Fruit fly (Drosophila melanogaster) whole organism, wandering third instar larva: Measurements from ENCODE around the gene Smu1.

Source experiments
- Abd-B ChIP-seq: fragments of >200 bp; optimal IDR thresholded peaks from 2 replicates; lab custom pipeline; 2017; ENCODE audit warnings: missing biosample characterization, missing genetic modification characterization
- CG32264 ChIP-seq: fragments of 200-800 bp; sonication (Bioruptor generic); optimal IDR thresholded peaks from 2 replicates; lab custom pipeline; 2016; ENCODE audit warnings: missing biosample characterization, missing genetic modification characterization
- CG9705 ChIP-seq: fragments of 200-800 bp; sonication (Bioruptor generic); optimal IDR thresholded peaks from 2 replicates; lab custom pipeline; 2018; ENCODE audit warnings: missing biosample characterization, mild to moderate bottlenecking, missing genetic modification characterization
- Dfd ChIP-seq: fragments of >200 bp; optimal IDR thresholded peaks from 2 replicates; lab custom pipeline; 2017; ENCODE audit warnings: missing biosample characterization, missing genetic modification characterization
- Dif ChIP-seq: fragments of 200-275, 200-300 bp; sonication (Bioruptor generic); optimal IDR thresholded peaks from 2 replicates; lab custom pipeline; 2018; ENCODE audit warnings: missing biosample characterization, missing genetic modification characterization; ENCODE audit not compliant: partially characterized antibody
- GATAd ChIP-seq: sonication (Bioruptor generic); optimal IDR thresholded peaks from 2 replicates; lab custom pipeline; 2016; ENCODE audit warnings: missing biosample characterization, missing genetic modification characterization
- HLH106 ChIP-seq: fragments of 200-800 bp; optimal IDR thresholded peaks from 3 replicates; lab custom pipeline; 2019; ENCODE audit warnings: missing biosample characterization, mild to moderate bottlenecking, missing genetic modification characterization, moderate library complexity
- Hnf4 ChIP-seq: fragments of 200-800 bp; sonication (Bioruptor generic); optimal IDR thresholded peaks from 2 replicates; lab custom pipeline; 2016; ENCODE audit warnings: missing biosample characterization, mild to moderate bottlenecking, missing genetic modification characterization
- Hr78 ChIP-seq: fragments of >200 bp; optimal IDR thresholded peaks from 2 replicates; lab custom pipeline; 2017; ENCODE audit warnings: missing biosample characterization, missing genetic modification characterization
- Hr83 ChIP-seq: fragments of 200-300 bp; sonication (Bioruptor generic); optimal IDR thresholded peaks from 2 replicates; lab custom pipeline; 2016; ENCODE audit warnings: missing biosample characterization, mild to moderate bottlenecking, missing genetic modification characterization, moderate library complexity; ENCODE audit not compliant: poor library complexity, severe bottlenecking
- Jra ChIP-seq: sonication (Bioruptor generic); optimal IDR thresholded peaks from 2 replicates; lab custom pipeline; 2016; ENCODE audit warnings: missing biosample characterization, missing genetic modification characterization
- Mio ChIP-seq: sonication (Bioruptor generic); optimal IDR thresholded peaks from 2 replicates; lab custom pipeline; 2016; ENCODE audit warnings: missing biosample characterization, missing genetic modification characterization
- Myc ChIP-seq: fragments of >200 bp; optimal IDR thresholded peaks from 2 replicates; lab custom pipeline; 2017
- N ChIP-seq: fragments of >200 bp; optimal IDR thresholded peaks from 2 replicates; lab custom pipeline; 2018; ENCODE audit warnings: missing biosample characterization, missing external identifiers, missing genetic modification characterization
- OdsH ChIP-seq: fragments of 200-800 bp; sonication (Bioruptor generic); optimal IDR thresholded peaks from 2 replicates; lab custom pipeline; 2016; ENCODE audit warnings: missing biosample characterization, mild to moderate bottlenecking, missing genetic modification characterization
- Rel ChIP-seq, 2 experiments: fragments of 200-800 bp; sonication (Bioruptor generic) in 1 of 2; optimal IDR thresholded peaks; 2 replicates in 1 of 2; 3 replicates in 1 of 2; lab custom pipeline; 2016 to 2019; ENCODE audit warnings: mild to moderate bottlenecking in 2 of 2, missing biosample characterization in 2 of 2, missing genetic modification characterization in 2 of 2, moderate library complexity in 1 of 2
- Vsx2 ChIP-seq: fragments of 200-300, 225-300 bp; sonication (Bioruptor generic); optimal IDR thresholded peaks from 2 replicates; lab custom pipeline; 2018; ENCODE audit warnings: missing biosample characterization, missing genetic modification characterization; ENCODE audit not compliant: partially characterized antibody
- brk ChIP-seq: fragments of 200-800 bp; sonication (Bioruptor generic); optimal IDR thresholded peaks from 2 replicates; lab custom pipeline; 2016; ENCODE audit warnings: missing biosample characterization, mild to moderate bottlenecking, missing genetic modification characterization
- dl ChIP-seq, 2 experiments: fragments of 175-275, 200-275 bp in 1 of 2; fragments of 200-275 bp in 1 of 2; sonication (Bioruptor generic); optimal IDR thresholded peaks; lab custom pipeline; 2018; ENCODE audit warnings: mild to moderate bottlenecking in 2 of 2, missing biosample characterization in 2 of 2, missing genetic modification characterization in 2 of 2, moderate library complexity in 2 of 2; ENCODE audit not compliant: partially characterized antibody in 2 of 2, insufficient read depth in 1 of 2
- dmrt93B ChIP-seq: fragments of 200-800 bp; sonication (Bioruptor generic); optimal IDR thresholded peaks from 2 replicates; lab custom pipeline; 2018; ENCODE audit warnings: missing biosample characterization, mild to moderate bottlenecking, missing genetic modification characterization
- dsf ChIP-seq: sonication (Bioruptor generic); optimal IDR thresholded peaks from 2 replicates; lab custom pipeline; 2016; ENCODE audit warnings: missing biosample characterization, missing genetic modification characterization, borderline replicate concordance
- ey ChIP-seq: fragments of 200-800 bp; sonication (Bioruptor generic); optimal IDR thresholded peaks from 2 replicates; lab custom pipeline; 2016; ENCODE audit warnings: missing biosample characterization, missing genetic modification characterization
- foxo ChIP-seq, 2 experiments: fragments of 200-800 bp; sonication (Bioruptor generic); optimal IDR thresholded peaks; 2 replicates in 1 of 2; 3 replicates in 1 of 2; lab custom pipeline; 2016 to 2017; ENCODE audit warnings: missing biosample characterization in 2 of 2, missing genetic modification characterization in 2 of 2
- fru ChIP-seq: fragments of 200-800 bp; sonication (Bioruptor generic); optimal IDR thresholded peaks from 3 replicates; lab custom pipeline; 2016; ENCODE audit warnings: missing biosample characterization, mild to moderate bottlenecking, missing genetic modification characterization
- h ChIP-seq: fragments of 200-800 bp; sonication (Bioruptor generic); optimal IDR thresholded peaks from 3 replicates; lab custom pipeline; 2016; ENCODE audit warnings: missing biosample characterization, mild to moderate bottlenecking, missing genetic modification characterization
- jim ChIP-seq: fragments of 175-275, 200-325 bp; sonication (Bioruptor generic); optimal IDR thresholded peaks from 2 replicates; lab custom pipeline; 2016; ENCODE audit warnings: missing biosample characterization, mild to moderate bottlenecking, missing genetic modification characterization
- lola ChIP-seq: fragments of >200 bp; optimal IDR thresholded peaks from 2 replicates; lab custom pipeline; 2017; ENCODE audit warnings: missing biosample characterization, missing genetic modification characterization
- pan ChIP-seq: fragments of >200 bp; optimal IDR thresholded peaks from 2 replicates; lab custom pipeline; 2017
- psq ChIP-seq: fragments of 200-800 bp; sonication (Bioruptor generic); optimal IDR thresholded peaks from 3 replicates; lab custom pipeline; 2017; ENCODE audit warnings: missing biosample characterization, mild to moderate bottlenecking, missing genetic modification characterization, moderate library complexity
- rgr ChIP-seq: fragments of 200-800 bp; sonication (Bioruptor generic); optimal IDR thresholded peaks from 3 replicates; lab custom pipeline; 2016; ENCODE audit warnings: missing biosample characterization, mild to moderate bottlenecking, missing genetic modification characterization
- sage ChIP-seq: fragments of 200-800 bp; sonication (Bioruptor generic); optimal IDR thresholded peaks from 2 replicates; lab custom pipeline; 2016; ENCODE audit warnings: missing biosample characterization, mild to moderate bottlenecking, missing genetic modification characterization
- sv ChIP-seq: fragments of 200-800 bp; sonication (Bioruptor generic); optimal IDR thresholded peaks from 3 replicates; lab custom pipeline; 2016; ENCODE audit warnings: missing biosample characterization, missing genetic modification characterization
- usp ChIP-seq: fragments of >200 bp; optimal IDR thresholded peaks from 2 replicates; lab custom pipeline; 2017; ENCODE audit warnings: missing biosample characterization, missing genetic modification characterization
- woc ChIP-seq: sonication (Bioruptor generic); optimal IDR thresholded peaks from 2 replicates; lab custom pipeline; 2016; ENCODE audit warnings: missing biosample characterization, mild to moderate bottlenecking, missing genetic modification characterization

Gene Smu1

dm6 chr3R:18964819-18965218, 16.3 kb downstream of the Smu1 start:
- TF ChIP-seq foxo (GFP tag; optimal IDR thresholded peaks at IDR 0.05; lab: Kevin White, UChicago) (no peak), Myc (lab: Kevin White, UChicago) (no peak), CG32264 (GFP tag; lab: Kevin White, UChicago) (no peak), GATAd (GFP tag; lab: Kevin White, UChicago) (no peak), Dfd (GFP tag; lab: Kevin White, UChicago) (no peak), Rel (GFP tag; optimal IDR thresholded peaks at IDR 0.05; lab: Kevin White, UChicago) (no peak), Rel (tag; optimal IDR thresholded peaks at IDR 0.05; lab: Kevin White, UChicago) (no peak), OdsH (no peak), psq (GFP tag; lab: Kevin White, UChicago) (no peak), lola (GFP tag; lab: Kevin White, UChicago) (no peak), dmrt93B (GFP tag; lab: Kevin White, UChicago) (no peak), Vsx2 (GFP tag; lab: Kevin White, UChicago) (no peak), Mio (GFP tag; lab: Kevin White, UChicago) (no peak), fru (GFP tag; lab: Kevin White, UChicago) (no peak), CG9705 (GFP tag; lab: Kevin White, UChicago) (no peak), HLH106 (tag; lab: Kevin White, UChicago) (no peak), Hr78 (GFP tag; lab: Kevin White, UChicago) (no peak), Dif (GFP tag; lab: Kevin White, UChicago) (no peak)

- no peak for TF ChIP-seq Myc (lab: Kevin White, UChicago)
- TF ChIP-seq Hnf4 (GFP tag; lab: Kevin White, UChicago), result no peak
- TF ChIP-seq Hr83 (GFP tag; lab: Kevin White, UChicago), result no peak
- no peak for TF ChIP-seq fru (GFP tag; lab: Kevin White, UChicago)
- no peak for TF ChIP-seq lola (GFP tag; lab: Kevin White, UChicago)
- no peak for TF ChIP-seq HLH106 (tag; lab: Kevin White, UChicago)
- TF ChIP-seq sv (GFP tag; lab: Kevin White, UChicago), result no peak
- no peak for TF ChIP-seq Vsx2 (GFP tag; lab: Kevin White, UChicago)
- TF ChIP-seq h, result no peak
- TF ChIP-seq Dif (GFP tag; lab: Kevin White, UChicago), result no peak
- TF ChIP-seq usp (GFP tag; lab: Kevin White, UChicago), result no peak
- no peak for TF ChIP-seq ey (GFP tag; lab: Kevin White, UChicago)
- no peak for TF ChIP-seq N (GFP tag; lab: Kevin White, UChicago)
These were observed 31.2 kb downstream of the Smu1 start, which contains the start of gene CG43732 for dm6 chr3R:18949896-18950295. Gene CG43732, plus strand, starts transcription at chr3R:18950196.

- TF ChIP-seq Mio (GFP tag; lab: Kevin White, UChicago), result no peak
- no peak for TF ChIP-seq jim
- no peak for TF ChIP-seq Hnf4 (GFP tag; lab: Kevin White, UChicago)
- TF ChIP-seq brk, result no peak
- TF ChIP-seq sage, result no peak
- no peak for TF ChIP-seq woc
- no peak for TF ChIP-seq Myc (lab: Kevin White, UChicago)
These were observed 32.0 kb downstream of the Smu1 start for dm6 chr3R:18949131-18949530.

dm6 chr3R:18947307-18947706, 33.8 kb downstream of the Smu1 start:
- TF ChIP-seq dmrt93B (GFP tag; lab: Kevin White, UChicago) (no peak), Abd-B (GFP tag; lab: Kevin White, UChicago) (no peak), ey (GFP tag; lab: Kevin White, UChicago) (no peak), Dfd (GFP tag; lab: Kevin White, UChicago) (peak; percentile 78), OdsH (no peak), Vsx2 (GFP tag; lab: Kevin White, UChicago) (no peak), brk (no peak), rgr (no peak)

dm6 chr3R:18931725-18932124, 49.4 kb downstream of the Smu1 start:
- TF ChIP-seq Rel (GFP tag; optimal IDR thresholded peaks at IDR 0.05; lab: Kevin White, UChicago) (no peak), Rel (tag; optimal IDR thresholded peaks at IDR 0.05; lab: Kevin White, UChicago) (no peak), h (no peak), pan (lab: Kevin White, UChicago) (no peak), foxo (GFP tag; optimal IDR thresholded peaks at IDR 0.05; lab: Kevin White, UChicago) (no peak), dl (GFP tag; optimal IDR thresholded peaks at IDR 0.05; lab: Kevin White, UChicago; ENCODE audit: insufficient read depth in 1 of 2, partially characterized antibody in 2 of 2) (no peak), Dif (GFP tag; lab: Kevin White, UChicago) (no peak), Mio (GFP tag; lab: Kevin White, UChicago) (no peak), usp (GFP tag; lab: Kevin White, UChicago) (no peak), Jra (GFP tag; lab: Kevin White, UChicago) (no peak), N (GFP tag; lab: Kevin White, UChicago) (no peak), Hnf4 (GFP tag; lab: Kevin White, UChicago) (no peak), ey (GFP tag; lab: Kevin White, UChicago) (no peak), rgr (no peak), dsf (GFP tag; lab: Kevin White, UChicago) (no peak), psq (GFP tag; lab: Kevin White, UChicago) (no peak), Dfd (GFP tag; lab: Kevin White, UChicago) (no peak), brk (no peak), Myc (lab: Kevin White, UChicago) (no peak)
- TF ChIP-seq, all 38 proteins: peak for 0
